Worm (Caenorhabditis elegans) whole organism, early embryonic: ENCODE data around the gene srw-123.

Experiments
- flt-1 ChIP-seq: fragments of 200-800 bp; sonication (Bioruptor generic); IDR thresholded peaks from 2 replicates; pipeline ENCODE4 v1.3.6; 2022; ENCODE audit warnings: missing genetic modification characterization, missing compliant biosample characterization
- hnd-1 ChIP-seq: sonication (generic microtip); optimal IDR thresholded peaks from 2 replicates; lab custom pipeline; 2016; ENCODE audit warnings: missing genetic modification characterization, missing compliant biosample characterization
- tbx-11 ChIP-seq: fragments of 200-800 bp; sonication (Bioruptor generic); IDR thresholded peaks from 2 replicates; pipeline ENCODE4 v1.3.6; 2022; ENCODE audit warnings: missing genetic modification characterization, missing compliant biosample characterization

DNA sequence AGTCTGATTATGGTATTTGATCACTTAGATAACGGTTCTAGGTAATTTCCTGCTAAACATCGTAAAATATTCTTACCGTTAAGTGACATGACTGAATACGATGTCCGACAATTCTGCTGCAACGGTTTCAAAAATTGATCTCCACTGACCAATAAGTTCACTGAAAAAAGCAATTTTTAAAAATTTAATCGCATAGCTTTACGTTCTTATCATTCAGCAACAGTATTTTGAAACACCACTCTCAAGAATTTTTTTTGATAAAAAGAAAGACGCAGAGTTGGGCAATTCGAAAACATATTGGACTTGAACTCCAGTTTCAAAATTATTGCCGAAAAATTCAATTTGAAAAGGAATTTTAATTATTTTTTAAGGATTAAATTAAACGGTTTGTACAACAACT lies 47.6 kb downstream of the srw-123 start, which contains the start of gene C31B8.12:
- TF ChIP-seq tbx-11 (GFP tag; lab: Robert Waterston, UW), result no peak
- no peak for TF ChIP-seq hnd-1 (tag; lab: Kevin White, UChicago)
- no peak for TF ChIP-seq flt-1 (GFP tag; lab: Robert Waterston, UW)
